Worm (Caenorhabditis elegans): ENCODE measurements around the gene wdr-5.3.

wdr-5.3 gene

ce11 chrV:10719019-10719832 is 17.7 kb upstream of the wdr-5.3 start:
- peak; percentile 64 for TF ChIP-seq lin-14 (GFP tag; optimal IDR thresholded peaks at IDR 0.05)
- TF ChIP-seq isw-1 (GFP tag; IDR thresholded peaks at IDR 0.05) = no peak
- no peak for TF ChIP-seq unc-98 (GFP tag; IDR thresholded peaks at IDR 0.05)
- TF ChIP-seq pag-3 (tag; optimal IDR thresholded peaks at IDR 0.05; ENCODE audit: borderline replicate concordance, insufficient read depth) = no peak
- TF ChIP-seq lsy-2 (tag; optimal IDR thresholded peaks at IDR 0.05) = peak in 1 of 2 experiments; percentile 44
- peak in 1 of 2 experiments; percentile 10 for TF ChIP-seq lin-35 (GFP tag; optimal IDR thresholded peaks at IDR 0.05)
- no peak for TF ChIP-seq elt-2 (tag; optimal IDR thresholded peaks at IDR 0.05)
- TF ChIP-seq fkh-8 (tag; optimal IDR thresholded peaks at IDR 0.05) = peak; percentile 8
- peak; percentile 25 for TF ChIP-seq nhr-47 (tag; optimal IDR thresholded peaks at IDR 0.05)
- TF ChIP-seq C16A3.4 (tag; optimal IDR thresholded peaks at IDR 0.05) = peak; percentile 31
- no peak for TF ChIP-seq lir-3 (tag; optimal IDR thresholded peaks at IDR 0.05; ENCODE audit: poor library complexity)
- TF ChIP-seq alr-1 (tag; optimal IDR thresholded peaks at IDR 0.05; ENCODE audit: borderline replicate concordance) = no peak
- TF ChIP-seq ets-5 (GFP tag; IDR thresholded peaks at IDR 0.05) = no peak
- TF ChIP-seq sup-37 (GFP tag; optimal IDR thresholded peaks at IDR 0.05) = peak; percentile 12
- no peak for TF ChIP-seq efl-1 (optimal IDR thresholded peaks at IDR 0.05)
- peak in 1 of 2 experiments; percentile 59 for TF ChIP-seq efl-1 (GFP tag; optimal IDR thresholded peaks at IDR 0.05 in 1 of 2)
- no peak for TF ChIP-seq tbx-2 (tag; optimal IDR thresholded peaks at IDR 0.05)
- TF ChIP-seq nhr-20 (tag; optimal IDR thresholded peaks at IDR 0.05) = no peak
- no peak for TF ChIP-seq nhr-237 (tag; optimal IDR thresholded peaks at IDR 0.05)
- no peak for TF ChIP-seq snpc-4 (tag; optimal IDR thresholded peaks at IDR 0.05)
- no peak for TF ChIP-seq egl-27 (tag; optimal IDR thresholded peaks at IDR 0.05)
- TF ChIP-seq nhr-12 (tag; optimal IDR thresholded peaks at IDR 0.05) = no peak
- peak; percentile 16 for TF ChIP-seq ama-1 (optimal IDR thresholded peaks at IDR 0.05)
- TF ChIP-seq unc-30 (tag; optimal IDR thresholded peaks at IDR 0.05) = no peak
- TF ChIP-seq skn-1 (tag; optimal IDR thresholded peaks at IDR 0.05) = peak; percentile 6
- TF ChIP-seq nhr-19 (GFP tag; conservative IDR thresholded peaks at IDR 0.05) = peak; percentile 52
- TF ChIP-seq lin-39 (tag; optimal IDR thresholded peaks at IDR 0.05) = peak; percentile 54
- no peak for TF ChIP-seq mep-1 (tag; optimal IDR thresholded peaks at IDR 0.05)
- peak; percentile 14 for TF ChIP-seq xbp-1 (tag; optimal IDR thresholded peaks at IDR 0.05)
- TF ChIP-seq unc-130 (tag; optimal IDR thresholded peaks at IDR 0.05) = peak; percentile 40
- TF ChIP-seq ces-1 (GFP tag; optimal IDR thresholded peaks at IDR 0.05) = no peak
- TF ChIP-seq zag-1 (tag; optimal IDR thresholded peaks at IDR 0.05) = no peak
- peak in 1 of 2 experiments; percentile 24 for TF ChIP-seq mdl-1 (tag; optimal IDR thresholded peaks at IDR 0.05)
- TF ChIP-seq nhr-11 (tag; optimal IDR thresholded peaks at IDR 0.05) = no peak
- no peak for TF ChIP-seq dpl-1 (GFP tag; optimal IDR thresholded peaks at IDR 0.05)
- TF ChIP-seq lin-13 (GFP tag; optimal IDR thresholded peaks at IDR 0.05) = no peak
- peak; percentile 31 for TF ChIP-seq egl-13 (tag; optimal IDR thresholded peaks at IDR 0.05)
- no peak for TF ChIP-seq nhr-84 (tag; optimal IDR thresholded peaks at IDR 0.05)
- no peak for TF ChIP-seq lin-15B (tag; optimal IDR thresholded peaks at IDR 0.05)
- no peak for TF ChIP-seq C34B4.2 (tag; optimal IDR thresholded peaks at IDR 0.05)
- no peak for TF ChIP-seq ceh-82 (tag; optimal IDR thresholded peaks at IDR 0.05)
- TF ChIP-seq hlh-4 (tag; optimal IDR thresholded peaks at IDR 0.05) = no peak
- no peak for TF ChIP-seq mab-9 (GFP tag; IDR thresholded peaks at IDR 0.05)
- no peak for TF ChIP-seq nhr-85 (tag)
- TF ChIP-seq sox-4 (tag; optimal IDR thresholded peaks at IDR 0.05) = no peak
- TF ChIP-seq ceh-88 (GFP tag; IDR thresholded peaks at IDR 0.05) = no peak
- TF ChIP-seq rnt-1 (tag; optimal IDR thresholded peaks at IDR 0.05) = peak; percentile 82
- TF ChIP-seq snu-23 (GFP tag; optimal IDR thresholded peaks at IDR 0.05) = peak; percentile 21
- TF ChIP-seq zip-4 (GFP tag; optimal IDR thresholded peaks at IDR 0.05) = no peak
- TF ChIP-seq dsc-1 (tag; optimal IDR thresholded peaks at IDR 0.05) = peak; percentile 24
- TF ChIP-seq nhr-71 (tag; optimal IDR thresholded peaks at IDR 0.05) = peak; percentile 65

Measured in whole organism, L1 larva.